Worm (Caenorhabditis elegans): ENCODE data around the gene srh-258.

DNA sequence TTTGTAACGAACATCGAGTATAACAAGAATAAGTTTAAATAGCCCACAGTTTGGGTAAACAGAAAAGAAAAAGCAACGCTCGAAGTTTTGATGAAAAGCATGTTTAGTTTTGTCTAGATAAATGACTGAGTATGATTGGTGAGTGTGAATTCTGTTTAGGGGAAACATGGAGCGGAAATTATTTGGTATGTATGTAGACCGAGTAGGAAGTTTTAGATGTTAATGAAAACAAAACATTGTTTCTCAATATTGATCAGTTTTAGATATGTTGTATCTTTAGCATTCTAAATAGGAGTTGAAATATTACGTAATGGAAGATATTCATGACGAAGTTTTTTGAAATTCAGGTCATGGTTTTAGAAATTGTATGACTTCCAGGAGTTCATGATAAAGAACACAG is 7.7 kb downstream of the srh-258 start, which contains the start of gene srbc-63:
- TF ChIP-seq cebp-2 (GFP tag; IDR thresholded peaks at IDR 0.05) (no peak), hmg-20 (GFP tag; IDR thresholded peaks at IDR 0.05) (no peak), Y95B8A.8 (GFP tag; IDR thresholded peaks at IDR 0.05) (no peak), ztf-18 (tag; optimal IDR thresholded peaks at IDR 0.05) (no peak), F33H1.4 (GFP tag; IDR thresholded peaks at IDR 0.05) (no peak)

All from whole organism, young adult.